Fruit fly (Drosophila melanogaster): ENCODE results near the gene CG4229.

CG4229 gene

DNA sequence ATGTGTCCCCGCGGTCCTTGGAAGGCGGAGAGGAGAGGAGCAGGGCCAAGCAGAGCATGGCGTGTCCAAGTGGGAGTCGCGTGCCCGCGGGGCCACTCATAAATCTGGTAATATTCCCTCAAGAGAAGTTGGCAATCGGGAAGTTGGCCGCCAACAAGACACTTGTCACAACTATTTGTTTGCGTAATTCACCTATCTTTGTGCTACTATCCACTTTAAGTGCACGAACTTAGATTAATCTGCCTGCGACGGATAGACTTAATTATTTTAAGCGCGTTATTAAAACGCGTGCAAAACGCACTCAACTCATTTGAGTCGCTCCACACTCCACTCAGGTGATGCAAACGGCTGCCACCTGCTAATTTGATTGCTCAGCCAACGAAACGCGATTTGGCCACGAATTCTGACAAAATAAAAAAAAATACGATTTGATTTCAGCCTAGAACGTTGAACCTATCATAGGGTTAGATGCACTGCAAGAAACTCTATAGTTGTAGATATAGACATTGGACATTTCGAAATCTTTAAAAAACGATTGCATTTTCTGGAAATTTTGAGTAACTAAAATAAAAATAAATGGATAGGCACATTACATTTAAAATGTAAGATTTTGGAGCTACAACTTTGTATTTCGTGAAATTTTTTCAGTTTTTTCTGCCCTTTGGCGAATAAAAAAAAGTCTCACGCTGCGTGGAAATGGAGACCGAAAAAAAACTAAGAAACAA, 14.6 kb downstream of the CG4229 start (continued):
- no peak for TF ChIP-seq btn (GFP tag; optimal IDR thresholded peaks at IDR 0.05)
- TF ChIP-seq CG9437 (GFP tag; optimal IDR thresholded peaks at IDR 0.05) = peak; percentile 23
- no peak for TF ChIP-seq tup (GFP tag; optimal IDR thresholded peaks at IDR 0.05)
- TF ChIP-seq CG9932 (GFP tag; IDR thresholded peaks at IDR 0.05) = peak; percentile 57
- no peak for TF ChIP-seq TFAM (GFP tag; optimal IDR thresholded peaks at IDR 0.05)
- TF ChIP-seq CG43689 (GFP tag; IDR thresholded peaks at IDR 0.05) = 0 out of 2 replicates have a peak, but pooled peaks have one; percentile 7
- no peak for TF ChIP-seq CG8281 (tag; optimal IDR thresholded peaks at IDR 0.05)
- TF ChIP-seq CG1024 (GFP tag; IDR thresholded peaks at IDR 0.05) = no peak
- TF ChIP-seq CG12769 (tag; optimal IDR thresholded peaks at IDR 0.05) = no peak
- TF ChIP-seq Oaz (GFP tag; IDR thresholded peaks at IDR 0.05) = no peak
- TF ChIP-seq sug (tag; optimal IDR thresholded peaks at IDR 0.05) = peak; percentile 37
- TF ChIP-seq HHEX (GFP tag; optimal IDR thresholded peaks at IDR 0.05) = peak; percentile 36
- peak; percentile 58 for TF ChIP-seq fd3F (GFP tag; optimal IDR thresholded peaks at IDR 0.05)
- TF ChIP-seq gt (GFP tag; IDR thresholded peaks at IDR 0.05) = no peak
- TF ChIP-seq bab2 (GFP tag; optimal IDR thresholded peaks at IDR 0.05) = peak; percentile 55
- no peak for TF ChIP-seq fd64A (GFP tag; optimal IDR thresholded peaks at IDR 0.05)
- no peak for TF ChIP-seq yki (optimal IDR thresholded peaks at IDR 0.05)
- TF ChIP-seq CG4360 (GFP tag; IDR thresholded peaks at IDR 0.05) = no peak
- TF ChIP-seq fru (optimal IDR thresholded peaks at IDR 0.05) = no peak
- TF ChIP-seq CG34376 (GFP tag; optimal IDR thresholded peaks at IDR 0.05) = no peak
- TF ChIP-seq CG30431 (GFP tag; optimal IDR thresholded peaks at IDR 0.05) = no peak
- peak; percentile 42 for TF ChIP-seq NfI (GFP tag; optimal IDR thresholded peaks at IDR 0.05)
- TF ChIP-seq CG8359 (GFP tag; optimal IDR thresholded peaks at IDR 0.05; ENCODE audit: borderline replicate concordance) = peak; percentile 93
- peak; percentile 72 for TF ChIP-seq CG15269 (tag; optimal IDR thresholded peaks at IDR 0.05)
- no peak for TF ChIP-seq Kr (GFP tag; optimal IDR thresholded peaks at IDR 0.05)
- TF ChIP-seq crol (GFP tag; IDR thresholded peaks at IDR 0.05) = no peak
- peak; percentile 55; the same call in 1 of the 2 replicates for TF ChIP-seq stc (GFP tag; IDR thresholded peaks at IDR 0.05)
- TF ChIP-seq CG7786 (GFP tag; optimal IDR thresholded peaks at IDR 0.05) = peak; percentile 44
- TF ChIP-seq CG11504 (tag; optimal IDR thresholded peaks at IDR 0.05) = peak; percentile 64
- TF ChIP-seq C15 (GFP tag; IDR thresholded peaks at IDR 0.05) = no peak
- no peak for TF ChIP-seq CG3838 (GFP tag; optimal IDR thresholded peaks at IDR 0.05)
- peak; percentile 60 for TF ChIP-seq CG10209 (GFP tag; optimal IDR thresholded peaks at IDR 0.05)
- TF ChIP-seq mirr (GFP tag; optimal IDR thresholded peaks at IDR 0.05) = no peak
- peak; percentile 24 for TF ChIP-seq Myb (GFP tag; optimal IDR thresholded peaks at IDR 0.05)
- peak; percentile 56 for TF ChIP-seq CG33213 (GFP tag; optimal IDR thresholded peaks at IDR 0.05)
- TF ChIP-seq Xrp1 (GFP tag; IDR thresholded peaks at IDR 0.05) = peak; percentile 63
- TF ChIP-seq cg (GFP tag; optimal IDR thresholded peaks at IDR 0.05) = no peak
- no peak for TF ChIP-seq HmgD (GFP tag; optimal IDR thresholded peaks at IDR 0.05)
- no peak for TF ChIP-seq E2f1 (GFP tag; IDR thresholded peaks at IDR 0.05)
- TF ChIP-seq so (GFP tag; IDR thresholded peaks at IDR 0.05) = peak; percentile 61; the same call in 1 of the 3 replicates
- peak; percentile 18 for TF ChIP-seq CG9727 (GFP tag; optimal IDR thresholded peaks at IDR 0.05)
- peak; percentile 71; the same call in 1 of the 2 replicates for TF ChIP-seq CG14014 (GFP tag; IDR thresholded peaks at IDR 0.05)
- TF ChIP-seq Spps (tag; optimal IDR thresholded peaks at IDR 0.05) = no peak
- peak; percentile 45 for TF ChIP-seq CG18476 (GFP tag; optimal IDR thresholded peaks at IDR 0.05)
- no peak for TF ChIP-seq CG3163 (GFP tag; optimal IDR thresholded peaks at IDR 0.05)
- no peak for TF ChIP-seq CG4617 (GFP tag; optimal IDR thresholded peaks at IDR 0.05; ENCODE audit: borderline replicate concordance)
- TF ChIP-seq CG8765 (GFP tag; IDR thresholded peaks at IDR 0.05) = no peak
- no peak for TF ChIP-seq CG2202 (tag; optimal IDR thresholded peaks at IDR 0.05)
- peak; percentile 54 for TF ChIP-seq zf30C (GFP tag; optimal IDR thresholded peaks at IDR 0.05)
- peak; percentile 36 for TF ChIP-seq pum (GFP tag; optimal IDR thresholded peaks at IDR 0.05)
- TF ChIP-seq fd102C (GFP tag; optimal IDR thresholded peaks at IDR 0.05) = no peak
